Worm (Caenorhabditis elegans): ENCODE measurements around the gene srh-174.

The srh-174 gene

DNA sequence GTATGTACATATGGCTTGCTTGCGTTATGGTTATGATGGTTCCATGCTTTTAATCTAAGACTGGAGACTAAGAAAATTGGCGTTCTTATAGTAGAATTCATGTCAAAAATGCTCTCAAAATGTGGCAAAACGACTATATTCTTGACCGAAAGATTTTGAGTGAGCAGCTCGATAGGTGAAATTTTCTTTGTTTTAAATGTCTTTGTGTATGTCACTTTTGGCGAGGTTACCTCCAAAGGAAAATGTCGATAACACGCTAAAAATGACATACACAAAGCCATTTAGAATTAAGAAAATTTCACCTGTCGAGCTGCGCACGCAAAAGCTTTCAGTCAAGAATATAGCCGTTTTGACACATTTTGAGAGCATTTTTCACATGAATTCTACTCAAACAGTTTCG lies 11.1 kb upstream of the srh-174 start, which contains the start of gene srz-66:
srz-66 (minus strand) TSS at position 101 of the 400 bp plus-strand sequence.
- no peak for TF ChIP-seq ces-1 (GFP tag; optimal IDR thresholded peaks at IDR 0.05)
- TF ChIP-seq unc-39 (tag; optimal IDR thresholded peaks at IDR 0.05): no peak
- no peak for TF ChIP-seq sem-2 (GFP tag; optimal IDR thresholded peaks at IDR 0.05)
- TF ChIP-seq nhr-12 (tag; optimal IDR thresholded peaks at IDR 0.05): no peak
- TF ChIP-seq lin-32 (GFP tag; optimal IDR thresholded peaks at IDR 0.05): no peak
- no peak for TF ChIP-seq ceh-83 (GFP tag; optimal IDR thresholded peaks at IDR 0.05)
- no peak for TF ChIP-seq unc-120 (tag; optimal IDR thresholded peaks at IDR 0.05; ENCODE audit: poor library complexity, severe bottlenecking)
- TF ChIP-seq nhr-28 (tag; optimal IDR thresholded peaks at IDR 0.05): no peak
- TF ChIP-seq elt-1 (tag; optimal IDR thresholded peaks at IDR 0.05; ENCODE audit: borderline replicate concordance, insufficient read depth): no peak

DNA sequence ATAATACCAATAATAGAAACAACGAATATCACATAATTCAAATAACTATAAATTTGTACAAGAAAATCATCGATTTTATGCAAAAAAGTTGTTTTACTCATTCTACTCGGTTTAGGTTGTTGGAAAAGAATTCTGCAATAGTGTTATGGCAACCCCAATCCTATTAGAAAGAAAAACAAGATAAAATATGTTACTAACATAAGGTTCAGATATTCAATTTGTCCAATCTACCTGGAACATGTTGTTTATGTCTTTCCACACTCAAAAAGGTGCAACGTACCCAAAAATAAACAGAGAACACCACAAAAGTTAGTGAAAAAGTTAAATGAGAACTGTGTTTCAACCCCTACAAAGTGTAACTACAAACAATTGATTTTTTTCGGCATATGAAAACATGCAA lies 7.7 kb upstream of the srh-174 start, which contains the start of gene srw-51:
srw-51 (minus strand) TSS at position 101 of the 400 bp plus-strand sequence.
- TF ChIP-seq bed-3 (GFP tag; optimal IDR thresholded peaks at IDR 0.05) (no peak), tbx-8 (GFP tag; optimal IDR thresholded peaks at IDR 0.05) (no peak)

DNA sequence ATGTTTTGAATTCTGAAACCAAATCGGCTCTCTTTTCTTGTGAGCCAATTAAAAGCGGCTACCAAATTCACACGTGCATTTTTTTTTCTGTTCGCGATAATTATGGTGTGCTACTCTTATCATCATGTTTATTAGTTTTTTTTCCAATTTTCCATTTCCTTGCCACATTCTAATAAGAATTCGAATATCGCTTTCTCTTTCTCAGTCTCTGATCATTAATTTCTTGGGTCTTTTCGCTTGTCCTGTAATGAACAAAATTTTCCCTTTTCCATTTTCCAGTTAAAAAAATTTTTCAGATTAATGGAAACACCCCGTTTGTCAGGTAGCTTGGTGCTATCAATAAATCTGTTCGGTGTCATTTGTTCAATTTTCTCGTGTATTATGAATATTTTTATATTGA lies 7.0 kb upstream of the srh-174 start, which contains the start of gene srbc-26:
srbc-26 (plus strand) TSS at position 301 of the 400 bp plus-strand sequence.
- TF ChIP-seq ceh-83 (GFP tag; optimal IDR thresholded peaks at IDR 0.05): no peak

DNA sequence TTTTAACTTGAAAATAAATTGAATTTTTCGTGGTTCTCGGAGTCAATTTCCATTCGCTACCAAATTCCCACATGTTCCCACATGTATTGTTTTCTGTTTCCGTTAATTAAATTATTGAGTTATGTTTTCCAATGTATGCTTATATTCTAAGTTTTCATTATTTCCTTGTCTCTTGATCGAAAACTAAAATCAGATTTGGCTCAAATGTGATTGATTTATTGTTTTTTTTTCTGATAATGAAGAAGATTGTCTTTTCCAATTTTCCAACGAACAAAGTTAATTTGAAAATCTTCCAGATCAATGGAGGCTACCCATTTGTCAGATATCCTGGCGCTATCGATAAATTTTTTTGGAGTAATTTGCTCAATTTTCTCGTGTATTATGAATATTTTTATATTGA lies 4.8 kb upstream of the srh-174 start, which contains the start of gene srbc-25:
srbc-25 (plus strand) TSS at position 301 of the 400 bp plus-strand sequence.
- no peak for TF ChIP-seq nhr-28 (tag; optimal IDR thresholded peaks at IDR 0.05)

DNA sequence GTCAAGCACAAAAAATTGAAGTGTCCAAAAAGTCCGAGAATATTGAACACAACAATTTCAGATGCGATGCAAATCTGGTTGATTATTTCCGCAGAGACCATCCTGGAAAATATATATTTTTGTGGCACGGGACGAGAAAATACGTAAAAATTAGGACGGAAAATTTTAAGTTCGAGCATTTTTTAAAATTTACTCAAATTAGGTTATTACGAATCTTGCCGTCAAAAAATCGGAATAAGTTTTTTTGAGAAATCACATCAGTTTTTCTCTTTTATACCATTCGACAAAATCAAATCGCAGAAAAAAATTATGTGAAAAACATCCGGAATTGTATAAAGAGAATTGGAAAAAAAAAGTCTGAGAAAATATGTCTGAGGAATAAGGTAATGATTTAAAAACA lies 590 bp upstream of the srh-174 start, which contains the start of gene srsx-1:
srsx-1 (minus strand) TSS at position 101 of the 400 bp plus-strand sequence.
- no peak for TF ChIP-seq nhr-2 (tag; optimal IDR thresholded peaks at IDR 0.05)
- TF ChIP-seq cnd-1 (tag; optimal IDR thresholded peaks at IDR 0.05): no peak
- TF ChIP-seq elt-3 (tag; optimal IDR thresholded peaks at IDR 0.05): no peak
- TF ChIP-seq ham-2 (GFP tag; optimal IDR thresholded peaks at IDR 0.05): no peak
- no peak for TF ChIP-seq unc-62 (GFP tag; optimal IDR thresholded peaks at IDR 0.05)
- TF ChIP-seq nhr-237 (tag; optimal IDR thresholded peaks at IDR 0.05): no peak
- no peak for TF ChIP-seq lsy-2 (tag; optimal IDR thresholded peaks at IDR 0.05)
- TF ChIP-seq mab-5 (tag; optimal IDR thresholded peaks at IDR 0.05): no peak
- no peak for TF ChIP-seq unc-39 (tag; optimal IDR thresholded peaks at IDR 0.05)
- TF ChIP-seq ceh-83 (GFP tag; optimal IDR thresholded peaks at IDR 0.05): no peak
- TF ChIP-seq lin-13 (tag; optimal IDR thresholded peaks at IDR 0.05): no peak
- TF ChIP-seq flh-1 (GFP tag; optimal IDR thresholded peaks at IDR 0.05): no peak
- no peak for TF ChIP-seq ceh-43 (GFP tag; optimal IDR thresholded peaks at IDR 0.05)
- TF ChIP-seq hlh-1 (tag; optimal IDR thresholded peaks at IDR 0.05): no peak
- no peak for TF ChIP-seq M03D4.4 (tag; optimal IDR thresholded peaks at IDR 0.05)
- TF ChIP-seq zip-8 (tag; optimal IDR thresholded peaks at IDR 0.05): no peak
- TF ChIP-seq nhr-12 (tag; optimal IDR thresholded peaks at IDR 0.05): no peak
- TF ChIP-seq nhr-28 (tag; optimal IDR thresholded peaks at IDR 0.05): no peak
- TF ChIP-seq elt-1 (tag; optimal IDR thresholded peaks at IDR 0.05; ENCODE audit: borderline replicate concordance, insufficient read depth): no peak

DNA sequence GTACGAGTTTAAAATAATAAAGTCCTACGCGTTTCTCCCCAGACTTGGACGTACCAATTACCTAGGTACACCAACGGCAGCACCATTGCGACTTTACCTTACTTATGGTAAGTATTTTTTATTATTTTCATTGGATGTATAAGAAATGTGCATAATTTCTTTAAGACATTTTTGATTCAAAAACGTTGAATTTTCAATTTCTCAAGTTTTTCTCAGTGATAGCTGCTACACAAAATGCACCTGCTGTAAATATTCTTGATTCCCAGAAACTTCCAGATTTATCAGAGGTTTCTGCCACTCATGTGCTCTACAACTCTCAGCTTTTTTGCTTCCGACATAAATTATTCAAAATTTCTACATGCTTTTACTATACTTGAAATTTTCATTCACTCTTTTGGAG lies 3.5 kb downstream of the srh-174 start, which contains the start of gene srh-159:
srh-159 (plus strand) TSS at position 301 of the 400 bp plus-strand sequence.
- TF ChIP-seq sem-2 (GFP tag; optimal IDR thresholded peaks at IDR 0.05) (no peak), lin-32 (GFP tag; optimal IDR thresholded peaks at IDR 0.05) (no peak), nhr-237 (tag; optimal IDR thresholded peaks at IDR 0.05) (no peak), flh-1 (GFP tag; optimal IDR thresholded peaks at IDR 0.05) (no peak), tbx-8 (GFP tag; optimal IDR thresholded peaks at IDR 0.05) (no peak), unc-62 (GFP tag; optimal IDR thresholded peaks at IDR 0.05) (no peak), hlh-1 (tag; optimal IDR thresholded peaks at IDR 0.05) (no peak), M03D4.4 (tag; optimal IDR thresholded peaks at IDR 0.05) (no peak), ceh-43 (GFP tag; optimal IDR thresholded peaks at IDR 0.05) (no peak), snpc-4 (tag; optimal IDR thresholded peaks at IDR 0.05) (no peak), ces-1 (GFP tag; optimal IDR thresholded peaks at IDR 0.05) (no peak), zip-8 (tag; optimal IDR thresholded peaks at IDR 0.05) (no peak)

DNA sequence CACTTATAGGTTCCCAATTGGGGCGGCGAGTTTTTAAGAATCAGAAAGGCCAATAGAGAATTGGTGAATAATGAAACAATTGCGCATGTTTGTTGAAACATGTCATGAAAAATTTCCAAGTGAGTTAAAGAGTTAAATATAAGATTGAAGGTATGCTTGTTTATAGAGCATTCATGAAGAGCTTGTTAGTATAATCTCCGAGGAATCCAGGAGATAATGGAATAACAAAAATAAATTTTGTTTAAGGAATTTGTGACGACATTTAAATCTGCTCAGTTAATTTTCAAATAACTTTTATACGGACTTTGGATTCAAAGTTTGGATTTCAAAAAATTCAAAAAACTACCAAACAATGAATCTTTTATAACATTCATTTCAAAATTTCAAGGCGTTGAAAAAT lies 11.8 kb downstream of the srh-174 start, which contains the start of gene str-199:
str-199 (minus strand) TSS at position 101 of the 400 bp plus-strand sequence.
- TF ChIP-seq sptf-1 (tag; optimal IDR thresholded peaks at IDR 0.05): no peak
- TF ChIP-seq nhr-76 (tag; optimal IDR thresholded peaks at IDR 0.05): no peak
- TF ChIP-seq elt-1 (tag; optimal IDR thresholded peaks at IDR 0.05; ENCODE audit: borderline replicate concordance, insufficient read depth): no peak
- no peak for TF ChIP-seq nhr-28 (tag; optimal IDR thresholded peaks at IDR 0.05)
- no peak for TF ChIP-seq mab-5 (tag; optimal IDR thresholded peaks at IDR 0.05)
- TF ChIP-seq ceh-83 (GFP tag; optimal IDR thresholded peaks at IDR 0.05): no peak
- TF ChIP-seq zip-8 (tag; optimal IDR thresholded peaks at IDR 0.05): no peak
- no peak for TF ChIP-seq lin-32 (GFP tag; optimal IDR thresholded peaks at IDR 0.05)
- no peak for TF ChIP-seq pha-4 (tag; optimal IDR thresholded peaks at IDR 0.05)
- no peak for TF ChIP-seq sem-2 (GFP tag; optimal IDR thresholded peaks at IDR 0.05)
- TF ChIP-seq lin-13 (tag; optimal IDR thresholded peaks at IDR 0.05): no peak
- TF ChIP-seq hlh-1 (tag; optimal IDR thresholded peaks at IDR 0.05): no peak
- TF ChIP-seq ceh-39 (tag; optimal IDR thresholded peaks at IDR 0.05): no peak
- TF ChIP-seq nhr-2 (tag; optimal IDR thresholded peaks at IDR 0.05): no peak
